Worm (Caenorhabditis elegans) whole organism, L3 larva: ENCODE data around the gene F09B12.3.

ENCODE experiments used
- aly-2 ChIP-seq: fragments of 150-350 bp; optimal IDR thresholded peaks from 2 replicates; lab custom pipeline; 2014; ENCODE audit warnings: missing biosample characterization, missing genetic modification characterization
- ama-1 ChIP-seq: fragments of 150-350 bp; optimal IDR thresholded peaks from 2 replicates; lab custom pipeline; 2018
- ceh-16 ChIP-seq: sonication (generic microtip); optimal IDR thresholded peaks from 2 replicates; lab custom pipeline; 2017; ENCODE audit warnings: missing biosample characterization, missing genetic modification characterization
- ceh-28 ChIP-seq: fragments of 150-350 bp; optimal IDR thresholded peaks from 2 replicates; lab custom pipeline; 2014; ENCODE audit warnings: missing biosample characterization, missing genetic modification reagents, missing genetic modification characterization
- ceh-82 ChIP-seq: fragments of 150-350 bp; optimal IDR thresholded peaks from 2 replicates; lab custom pipeline; 2014; ENCODE audit warnings: missing biosample characterization, missing genetic modification characterization
- ceh-9 ChIP-seq: sonication (generic microtip); optimal IDR thresholded peaks from 2 replicates; lab custom pipeline; 2018; ENCODE audit warnings: missing biosample characterization, missing genetic modification characterization
- daf-12 ChIP-seq: fragments of 150-350 bp; optimal IDR thresholded peaks from 2 replicates; lab custom pipeline; 2014; ENCODE audit warnings: missing biosample characterization, missing genetic modification reagents, missing genetic modification characterization
- egl-27 ChIP-seq: sonication (generic microtip); optimal IDR thresholded peaks from 4 replicates; lab custom pipeline; 2017; ENCODE audit warnings: missing biosample characterization, missing genetic modification reagents, missing genetic modification characterization
- egl-5 ChIP-seq: fragments of 150-350 bp; optimal IDR thresholded peaks from 2 replicates; lab custom pipeline; 2017; ENCODE audit warnings: missing biosample characterization, missing genetic modification reagents, missing genetic modification characterization, inconsistent platforms
- elt-1 ChIP-seq: fragments of 150-350 bp; optimal IDR thresholded peaks from 2 replicates; lab custom pipeline; 2014; ENCODE audit warnings: missing biosample characterization, missing genetic modification characterization
- elt-2 ChIP-seq: sonication (generic microtip); optimal IDR thresholded peaks from 2 replicates; lab custom pipeline; 2016; ENCODE audit warnings: missing genetic modification reagents, mild to moderate bottlenecking, missing genetic modification characterization, missing compliant biosample characterization
- elt-3 ChIP-seq, 3 experiments: fragments of 150-350 bp in 1 of 3; sonication (generic microtip) in 2 of 3; optimal IDR thresholded peaks; 2 replicates in 2 of 3; 4 replicates in 1 of 3; lab custom pipeline; 2014 to 2017; ENCODE audit warnings: missing biosample characterization in 3 of 3, missing genetic modification characterization in 3 of 3
- eor-1 ChIP-seq, 2 experiments: fragments of 150-350 bp; optimal IDR thresholded peaks; 2 replicates each; lab custom pipeline; 2014 to 2018; ENCODE audit warnings: missing biosample characterization in 2 of 2, missing genetic modification characterization in 2 of 2
- fkh-10 ChIP-seq: sonication (generic microtip); optimal IDR thresholded peaks from 2 replicates; lab custom pipeline; 2017; ENCODE audit warnings: missing biosample characterization, missing genetic modification reagents, missing genetic modification characterization
- fkh-2 ChIP-seq: fragments of 150-350 bp; optimal IDR thresholded peaks from 2 replicates; lab custom pipeline; 2014; ENCODE audit warnings: missing biosample characterization, missing genetic modification reagents, missing genetic modification characterization
- fos-1 ChIP-seq: fragments of 150-350 bp; optimal IDR thresholded peaks from 2 replicates; lab custom pipeline; 2014; ENCODE audit warnings: missing biosample characterization, missing genetic modification characterization
- hmg-11 ChIP-seq: sonication (generic microtip); optimal IDR thresholded peaks from 2 replicates; lab custom pipeline; 2016; ENCODE audit warnings: missing genetic modification characterization, missing compliant biosample characterization
- jun-1 ChIP-seq: fragments of 150-350 bp; optimal IDR thresholded peaks from 2 replicates; lab custom pipeline; 2014; ENCODE audit warnings: missing biosample characterization, missing genetic modification reagents, missing genetic modification characterization
- lin-15B ChIP-seq: fragments of 150-350 bp; optimal IDR thresholded peaks from 2 replicates; lab custom pipeline; 2014; ENCODE audit warnings: missing biosample characterization, missing genetic modification characterization
- lin-39 ChIP-seq: fragments of 150-350 bp; optimal IDR thresholded peaks from 2 replicates; lab custom pipeline; 2018; ENCODE audit warnings: missing biosample characterization, missing genetic modification reagents, missing genetic modification characterization
- lsy-12 ChIP-seq: sonication (generic microtip); optimal IDR thresholded peaks from 2 replicates; lab custom pipeline; 2016; ENCODE audit warnings: mild to moderate bottlenecking, missing genetic modification characterization, missing compliant biosample characterization
- mdl-1 ChIP-seq: fragments of 150-350 bp; optimal IDR thresholded peaks from 2 replicates; lab custom pipeline; 2014; ENCODE audit warnings: missing biosample characterization, missing genetic modification characterization
- mml-1 ChIP-seq: fragments of 150-350 bp; sonication (generic microtip); optimal IDR thresholded peaks from 3 replicates; lab custom pipeline; 2014; ENCODE audit warnings: missing biosample characterization, missing genetic modification characterization
- nhr-12 ChIP-seq: fragments of 150-350 bp; optimal IDR thresholded peaks from 2 replicates; lab custom pipeline; 2014; ENCODE audit warnings: missing biosample characterization, missing genetic modification characterization
- nhr-23 ChIP-seq: fragments of 150-350 bp; optimal IDR thresholded peaks from 2 replicates; lab custom pipeline; 2014; ENCODE audit warnings: missing biosample characterization, missing genetic modification reagents, missing genetic modification characterization
- nhr-25 ChIP-seq: sonication (generic microtip); optimal IDR thresholded peaks from 2 replicates; lab custom pipeline; 2017; ENCODE audit warnings: missing biosample characterization, missing genetic modification characterization
- nhr-28 ChIP-seq: fragments of 150-350 bp; optimal IDR thresholded peaks from 2 replicates; lab custom pipeline; 2014; ENCODE audit warnings: missing biosample characterization, missing genetic modification characterization
- nhr-43 ChIP-seq: sonication (generic microtip); optimal IDR thresholded peaks from 2 replicates; lab custom pipeline; 2016; ENCODE audit warnings: mild to moderate bottlenecking, missing genetic modification characterization, missing compliant biosample characterization; ENCODE audit not compliant: poor library complexity, severe bottlenecking
- nhr-67 ChIP-seq: fragments of 150-350 bp; optimal IDR thresholded peaks from 2 replicates; lab custom pipeline; 2014; ENCODE audit warnings: missing biosample characterization, missing genetic modification characterization
- nhr-76 ChIP-seq: fragments of 150-350 bp; sonication (generic microtip); optimal IDR thresholded peaks from 5 replicates; lab custom pipeline; 2014; ENCODE audit warnings: missing biosample characterization, missing genetic modification characterization
- nhr-77 ChIP-seq: fragments of 150-350 bp; optimal IDR thresholded peaks from 2 replicates; lab custom pipeline; 2014; ENCODE audit warnings: missing biosample characterization, missing genetic modification characterization
- pha-4 ChIP-seq: fragments of 150-350 bp; optimal IDR thresholded peaks from 2 replicates; lab custom pipeline; 2014; ENCODE audit warnings: missing biosample characterization, missing genetic modification reagents, missing genetic modification characterization
- pqm-1 ChIP-seq: fragments of 150-350 bp; optimal IDR thresholded peaks from 2 replicates; lab custom pipeline; 2017; ENCODE audit warnings: missing biosample characterization, missing genetic modification characterization, inconsistent platforms
- snpc-4 ChIP-seq: fragments of 150-350 bp; optimal IDR thresholded peaks from 2 replicates; lab custom pipeline; 2014; ENCODE audit warnings: missing biosample characterization, missing genetic modification characterization
- tbx-2 ChIP-seq: sonication (generic microtip); optimal IDR thresholded peaks from 2 replicates; lab custom pipeline; 2016; ENCODE audit warnings: mild to moderate bottlenecking, missing genetic modification characterization, missing compliant biosample characterization
- unc-39 ChIP-seq: sonication (generic microtip); optimal IDR thresholded peaks from 4 replicates; lab custom pipeline; 2017; ENCODE audit warnings: missing biosample characterization, missing genetic modification characterization
- unc-62 ChIP-seq: fragments of 150-350 bp; sonication (generic microtip); optimal IDR thresholded peaks from 4 replicates; lab custom pipeline; 2014; ENCODE audit warnings: missing biosample characterization, missing genetic modification reagents, missing genetic modification characterization
- zag-1 ChIP-seq: fragments of 150-350 bp; optimal IDR thresholded peaks from 2 replicates; lab custom pipeline; 2014; ENCODE audit warnings: missing biosample characterization, missing genetic modification characterization

The F09B12.3 gene

DNA sequence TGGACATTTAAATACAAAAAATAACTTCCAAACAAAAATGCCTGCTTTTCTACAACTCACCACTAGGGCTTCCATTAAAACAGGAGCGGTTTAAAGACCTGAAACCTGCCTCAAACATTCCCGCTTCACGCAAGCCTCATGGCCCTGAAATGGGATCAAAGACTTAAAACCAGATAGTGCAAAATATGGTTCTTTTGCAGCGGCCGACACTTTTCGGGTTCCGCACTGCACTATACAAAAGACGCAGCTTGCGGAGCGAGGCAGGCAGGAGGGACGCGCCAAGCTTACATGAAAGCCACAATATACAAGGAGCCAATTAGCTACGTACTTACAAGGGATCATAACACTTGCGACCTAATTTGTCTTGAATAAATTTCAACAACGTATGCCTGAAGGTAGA is 24.3 kb downstream of the F09B12.3 start:
- no peak for TF ChIP-seq eor-1 (tag; optimal IDR thresholded peaks at IDR 0.05; lab: Kevin White, UChicago)
- no peak for TF ChIP-seq mml-1
- TF ChIP-seq zag-1 (tag; lab: Kevin White, UChicago): no peak
- TF ChIP-seq daf-12 (tag; lab: Kevin White, UChicago): no peak
- no peak for TF ChIP-seq jun-1 (tag; lab: Kevin White, UChicago)
- TF ChIP-seq snpc-4 (tag; lab: Kevin White, UChicago): peak; percentile 2

DNA sequence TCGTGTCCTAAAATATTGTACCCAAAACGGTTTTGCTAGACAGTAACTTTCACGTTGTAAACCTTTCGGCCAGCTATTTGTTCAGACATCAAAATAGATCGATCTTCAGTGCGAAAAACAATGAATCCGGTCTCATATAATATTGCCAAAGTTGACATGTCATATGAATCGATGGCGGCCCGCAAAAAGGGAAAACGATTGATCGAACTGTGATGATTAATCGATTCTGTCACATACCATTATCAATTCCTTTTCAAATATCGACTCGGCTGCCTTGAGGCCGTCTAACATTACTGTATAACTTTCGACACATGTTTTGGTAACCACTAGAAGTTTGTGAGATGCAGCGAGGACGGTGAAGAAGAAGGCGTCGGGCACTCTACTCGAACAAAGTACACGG is 24.9 kb downstream of the F09B12.3 start:
- TF ChIP-seq mdl-1 (tag; lab: Kevin White, UChicago) (no peak), nhr-23 (tag; lab: Kevin White, UChicago) (peak; percentile 65), ceh-28 (tag; lab: Kevin White, UChicago) (peak; percentile 69), elt-1 (tag; lab: Kevin White, UChicago) (no peak), nhr-77 (tag; lab: Kevin White, UChicago) (no peak), hmg-11 (tag; lab: Kevin White, UChicago) (no peak), elt-2 (tag; lab: Kevin White, UChicago) (no peak), lin-39 (tag; lab: Kevin White, UChicago) (no peak), fkh-2 (tag; lab: Kevin White, UChicago) (no peak), pha-4 (tag; lab: Kevin White, UChicago) (no peak), nhr-76 (tag; lab: Kevin White, UChicago) (no peak), unc-62 (GFP tag; lab: Kevin White, UChicago) (no peak), ceh-16 (no peak), nhr-67 (tag; lab: Kevin White, UChicago) (no peak), nhr-25 (tag; lab: Kevin White, UChicago) (peak; percentile 60), fos-1 (tag; lab: Kevin White, UChicago) (no peak), fkh-10 (GFP tag; lab: Kevin White, UChicago) (no peak), unc-39 (tag; lab: Kevin White, UChicago) (no peak), egl-27 (tag; lab: Kevin White, UChicago) (no peak), aly-2 (no peak), tbx-2 (tag; lab: Kevin White, UChicago) (no peak), ceh-9 (tag; lab: Kevin White, UChicago) (no peak), eor-1 (tag; optimal IDR thresholded peaks at IDR 0.05; lab: Kevin White, UChicago) (no peak), snpc-4 (tag; lab: Kevin White, UChicago) (no peak), nhr-43 (tag; lab: Kevin White, UChicago) (peak; percentile 52), ama-1 (lab: Kevin White, UChicago) (no peak), lin-15B (tag; lab: Kevin White, UChicago) (no peak), egl-5 (tag; lab: Kevin White, UChicago) (no peak)

- TF ChIP-seq nhr-76 (tag; lab: Kevin White, UChicago): no peak
These were observed 27.6 kb downstream of the F09B12.3 start for ce11 chrX:15070137-15070536.

- no peak for TF ChIP-seq pqm-1 (tag; lab: Kevin White, UChicago)
- TF ChIP-seq daf-12 (tag; lab: Kevin White, UChicago): no peak
- no peak for TF ChIP-seq nhr-25 (tag; lab: Kevin White, UChicago)
- no peak for TF ChIP-seq ceh-82
- TF ChIP-seq, all 47 proteins: peak for 0
These were observed 28.5 kb downstream of the F09B12.3 start, which contains the start of gene mam-6 for ce11 chrX:15069242-15069641. Gene mam-6 (minus strand): TSS chrX:15069342.

- TF ChIP-seq fkh-10 (GFP tag; lab: Kevin White, UChicago): no peak
- TF ChIP-seq elt-2 (tag; lab: Kevin White, UChicago): no peak
- TF ChIP-seq mdl-1 (tag; lab: Kevin White, UChicago): no peak
- no peak for TF ChIP-seq nhr-28 (tag; lab: Kevin White, UChicago)
- TF ChIP-seq daf-12 (tag; lab: Kevin White, UChicago): no peak
- TF ChIP-seq lsy-12 (tag; lab: Kevin White, UChicago): no peak
- TF ChIP-seq eor-1 (tag; optimal IDR thresholded peaks at IDR 0.05; lab: Kevin White, UChicago): no peak
- TF ChIP-seq nhr-43 (tag; lab: Kevin White, UChicago): no peak
- TF ChIP-seq ama-1 (lab: Kevin White, UChicago): no peak
- TF ChIP-seq elt-3 (tag; optimal IDR thresholded peaks at IDR 0.05; lab: Kevin White, UChicago): no peak
- TF ChIP-seq nhr-12 (tag; lab: Kevin White, UChicago): no peak
- no peak for TF ChIP-seq jun-1 (tag; lab: Kevin White, UChicago)
- no peak for TF ChIP-seq ceh-9 (tag; lab: Kevin White, UChicago)
- no peak for TF ChIP-seq nhr-67 (tag; lab: Kevin White, UChicago)
- TF ChIP-seq, all 47 proteins: peak for 0
These were observed 37.5 kb downstream of the F09B12.3 start, which contains the start of gene fbxa-96 for ce11 chrX:15060303-15060702. Gene fbxa-96 (minus strand): TSS chrX:15060403.
